Fruit fly (Drosophila melanogaster) whole organism, wandering third instar larva: ENCODE results near the gene CG2519.

Source experiments
- CG9705 ChIP-seq: fragments of 200-800 bp; sonication (Bioruptor generic); optimal IDR thresholded peaks from 2 replicates; lab custom pipeline; 2018; ENCODE audit warnings: missing biosample characterization, mild to moderate bottlenecking, missing genetic modification characterization
- Hr83 ChIP-seq: fragments of 200-300 bp; sonication (Bioruptor generic); optimal IDR thresholded peaks from 2 replicates; lab custom pipeline; 2016; ENCODE audit warnings: missing biosample characterization, mild to moderate bottlenecking, missing genetic modification characterization, moderate library complexity; ENCODE audit not compliant: poor library complexity, severe bottlenecking
- Myc ChIP-seq: fragments of >200 bp; optimal IDR thresholded peaks from 2 replicates; lab custom pipeline; 2017
- Rel ChIP-seq, 2 experiments: fragments of 200-800 bp; sonication (Bioruptor generic) in 1 of 2; optimal IDR thresholded peaks; 2 replicates in 1 of 2; 3 replicates in 1 of 2; lab custom pipeline; 2016 to 2019; ENCODE audit warnings: mild to moderate bottlenecking in 2 of 2, missing biosample characterization in 2 of 2, missing genetic modification characterization in 2 of 2, moderate library complexity in 1 of 2
- Sp1 ChIP-seq: fragments of 200-800 bp; sonication (Bioruptor generic); optimal IDR thresholded peaks from 3 replicates; lab custom pipeline; 2019; ENCODE audit warnings: missing biosample characterization, mild to moderate bottlenecking, missing genetic modification characterization, moderate library complexity
- dsf ChIP-seq: sonication (Bioruptor generic); optimal IDR thresholded peaks from 2 replicates; lab custom pipeline; 2016; ENCODE audit warnings: missing biosample characterization, missing genetic modification characterization, borderline replicate concordance
- lola ChIP-seq: fragments of >200 bp; optimal IDR thresholded peaks from 2 replicates; lab custom pipeline; 2017; ENCODE audit warnings: missing biosample characterization, missing genetic modification characterization
- psq ChIP-seq: fragments of 200-800 bp; sonication (Bioruptor generic); optimal IDR thresholded peaks from 3 replicates; lab custom pipeline; 2017; ENCODE audit warnings: missing biosample characterization, mild to moderate bottlenecking, missing genetic modification characterization, moderate library complexity
- sage ChIP-seq: fragments of 200-800 bp; sonication (Bioruptor generic); optimal IDR thresholded peaks from 2 replicates; lab custom pipeline; 2016; ENCODE audit warnings: missing biosample characterization, mild to moderate bottlenecking, missing genetic modification characterization

- peak; percentile 35 for TF ChIP-seq CG9705 (GFP tag; lab: Kevin White, UChicago)
- TF ChIP-seq sage (GFP tag; lab: Kevin White, UChicago): no peak
- no peak for TF ChIP-seq Rel (GFP tag; optimal IDR thresholded peaks at IDR 0.05; lab: Kevin White, UChicago)
- TF ChIP-seq Rel (tag; optimal IDR thresholded peaks at IDR 0.05; lab: Kevin White, UChicago): peak; percentile 24
- no peak for TF ChIP-seq Myc (lab: Kevin White, UChicago)
- TF ChIP-seq psq: peak; percentile 17
- TF ChIP-seq Sp1: peak; percentile 19
- TF ChIP-seq dsf (GFP tag; lab: Kevin White, UChicago): no peak
- TF ChIP-seq lola: no peak
- no peak for TF ChIP-seq Hr83 (GFP tag; lab: Kevin White, UChicago)
These were observed 43.9 kb upstream of the CG2519 start, which contains the start of the genes noi and Vha26 for dm6 chr3R:5591398-5591853.
